Fruit fly (Drosophila melanogaster): ENCODE data around the gene CIAPIN1.

CIAPIN1 gene

DNA sequence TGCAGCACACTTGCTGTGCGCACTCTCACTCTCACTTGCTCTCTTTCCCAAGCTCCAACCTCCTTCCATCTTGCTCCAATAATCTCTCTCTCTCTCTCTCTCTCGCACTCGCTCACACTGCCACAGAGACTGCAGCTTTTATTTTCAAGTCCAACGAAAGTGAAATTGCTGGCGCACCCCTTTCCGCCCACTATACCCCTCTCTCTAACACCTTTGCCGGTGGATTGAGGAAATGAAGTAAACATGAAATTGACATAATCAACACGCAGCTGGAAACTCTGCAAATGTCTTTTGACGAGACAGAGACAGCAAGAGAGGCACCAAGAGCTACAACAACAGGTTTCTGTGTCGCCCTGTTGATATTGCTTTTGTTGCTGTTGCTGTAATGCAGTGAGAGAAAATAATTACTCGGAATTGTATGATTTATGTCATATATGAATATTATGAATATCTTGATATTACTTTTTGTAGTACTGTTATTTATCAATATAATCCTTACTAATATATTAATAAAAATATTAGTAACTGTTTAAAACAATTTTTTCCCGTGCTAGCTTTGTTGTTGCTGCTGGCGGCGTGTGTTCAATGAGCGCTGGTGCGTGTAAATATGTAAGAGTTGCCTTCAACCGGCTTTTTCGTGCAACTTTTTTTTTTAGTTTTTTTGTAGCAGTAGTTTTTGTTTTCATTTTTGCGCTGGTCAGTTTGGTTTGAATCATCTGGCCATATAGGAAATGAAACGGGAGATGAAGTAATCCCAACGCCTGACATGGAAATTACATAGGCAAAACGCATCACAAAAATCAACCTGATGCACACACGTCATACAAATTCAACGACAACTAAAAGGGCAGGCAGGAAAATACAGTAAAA lies 42.8 kb downstream of the CIAPIN1 start (continued):
- peak; percentile 95 for TF ChIP-seq CG17829 (tag; optimal IDR thresholded peaks at IDR 0.05)
- TF ChIP-seq jigr1 (GFP tag; IDR thresholded peaks at IDR 0.05): peak; percentile 89
- TF ChIP-seq sob (GFP tag; IDR thresholded peaks at IDR 0.05): peak; percentile 87
- peak; percentile 65 for TF ChIP-seq CG15514 (GFP tag; optimal IDR thresholded peaks at IDR 0.05)
- peak; percentile 82 for TF ChIP-seq Mrtf (GFP tag; IDR thresholded peaks at IDR 0.05)
- peak; percentile 79 for TF ChIP-seq slou (GFP tag; optimal IDR thresholded peaks at IDR 0.05)
- peak; percentile 84 for TF ChIP-seq Optix (GFP tag; IDR thresholded peaks at IDR 0.05)
- TF ChIP-seq CG9437 (GFP tag; optimal IDR thresholded peaks at IDR 0.05): peak; percentile 73
- TF ChIP-seq Neu2 (GFP tag; optimal IDR thresholded peaks at IDR 0.05; ENCODE audit: borderline replicate concordance): no peak
- peak; percentile 60 for TF ChIP-seq Mes4 (GFP tag; optimal IDR thresholded peaks at IDR 0.05)
- peak; percentile 96 for TF ChIP-seq Oli (tag; optimal IDR thresholded peaks at IDR 0.05)
- TF ChIP-seq CG16779 (GFP tag; IDR thresholded peaks at IDR 0.05): no peak; the same call in 1 of the 2 replicates
- TF ChIP-seq CG4282 (GFP tag; optimal IDR thresholded peaks at IDR 0.05): no peak
- peak; percentile 92 for TF ChIP-seq ara (GFP tag; IDR thresholded peaks at IDR 0.05)
- peak; percentile 51 for TF ChIP-seq HmgD (GFP tag; optimal IDR thresholded peaks at IDR 0.05)
- peak; percentile 96 for TF ChIP-seq Ssrp (tag; optimal IDR thresholded peaks at IDR 0.05)
- TF ChIP-seq Adf1 (GFP tag; IDR thresholded peaks at IDR 0.05): peak; percentile 50
- TF ChIP-seq CkIIα-i1 (GFP tag; IDR thresholded peaks at IDR 0.05): no peak
- TF ChIP-seq CG2116 (GFP tag; optimal IDR thresholded peaks at IDR 0.05): peak; percentile 43
- TF ChIP-seq pho (GFP tag; optimal IDR thresholded peaks at IDR 0.05): peak; percentile 12
- peak; percentile 82 for TF ChIP-seq lbe (GFP tag; optimal IDR thresholded peaks at IDR 0.05)
- peak; percentile 12 for TF ChIP-seq Ets65A (GFP tag)
- peak; percentile 68 for TF ChIP-seq Ravus (GFP tag; IDR thresholded peaks at IDR 0.05)
- peak; percentile 89 for TF ChIP-seq H15 (GFP tag; IDR thresholded peaks at IDR 0.05)
- TF ChIP-seq CG10431 (GFP tag; optimal IDR thresholded peaks at IDR 0.05): peak; percentile 91
- peak; percentile 89 for TF ChIP-seq lmd (GFP tag; IDR thresholded peaks at IDR 0.05)
- TF ChIP-seq CG10462 (GFP tag; optimal IDR thresholded peaks at IDR 0.05): peak; percentile 75
- TF ChIP-seq E2f2 (GFP tag; IDR thresholded peaks at IDR 0.05): peak; percentile 75
- peak; percentile 88 for TF ChIP-seq bcd (GFP tag; optimal IDR thresholded peaks at IDR 0.05)
- TF ChIP-seq CG7987 (GFP tag; optimal IDR thresholded peaks at IDR 0.05): peak; percentile 70
- peak; percentile 71 for TF ChIP-seq CG3281 (GFP tag; optimal IDR thresholded peaks at IDR 0.05)
- peak; percentile 89 for TF ChIP-seq Six4 (GFP tag; optimal IDR thresholded peaks at IDR 0.05)
- peak; percentile 87 for TF ChIP-seq nom (GFP tag; optimal IDR thresholded peaks at IDR 0.05)
- peak in 1 of 3 experiments; percentile 89 for TF ChIP-seq lola (GFP tag; optimal IDR thresholded peaks at IDR 0.05)
- TF ChIP-seq D (optimal IDR thresholded peaks at IDR 0.05): no peak
- peak; percentile 90 for TF ChIP-seq D (GFP tag; optimal IDR thresholded peaks at IDR 0.05)
- peak; percentile 91 for TF ChIP-seq kah (GFP tag; optimal IDR thresholded peaks at IDR 0.05)
- TF ChIP-seq CG8281 (tag; optimal IDR thresholded peaks at IDR 0.05): peak; percentile 98
- TF ChIP-seq CG11093 (GFP tag; IDR thresholded peaks at IDR 0.05): peak; percentile 91
- TF ChIP-seq Awh (GFP tag; IDR thresholded peaks at IDR 0.05): peak; percentile 94
- TF ChIP-seq cato (GFP tag; optimal IDR thresholded peaks at IDR 0.05; ENCODE audit: borderline replicate concordance): peak; percentile 79
- TF ChIP-seq CG2199 (GFP tag; IDR thresholded peaks at IDR 0.05): peak; percentile 82; the same call in 2 of the 3 replicates
- no peak for TF ChIP-seq CG13624 (GFP tag; optimal IDR thresholded peaks at IDR 0.05)
- TF ChIP-seq oc (tag; optimal IDR thresholded peaks at IDR 0.05): peak; percentile 92
- TF ChIP-seq CG1529 (GFP tag; optimal IDR thresholded peaks at IDR 0.05): peak; percentile 87
- no peak for TF ChIP-seq mam (GFP tag; optimal IDR thresholded peaks at IDR 0.05)
- TF ChIP-seq Lhr (GFP tag; optimal IDR thresholded peaks at IDR 0.05): peak; percentile 59
- peak; percentile 87 for TF ChIP-seq ro (GFP tag; IDR thresholded peaks at IDR 0.05)
- peak; percentile 92 for TF ChIP-seq CG10366 (GFP tag; IDR thresholded peaks at IDR 0.05)
- TF ChIP-seq CG11560 (tag; IDR thresholded peaks at IDR 0.05): no peak; the same call in 2 of the 3 replicates
